Fruit fly (Drosophila melanogaster): ENCODE results near the gene Cpr65Ea.

Cpr65Ea gene

dm6 chr3L:7086558-7087059, at the start of gene Cpr65Ea:
Gene Cpr65Ea, minus strand, starts transcription at chr3L:7086608.
- TF ChIP-seq Eip75B (GFP tag; optimal IDR thresholded peaks at IDR 0.05) (no peak), Eip78C (GFP tag) (peak; percentile 10)

dm6 chr3L:7134818-7135217, 48.4 kb upstream of the Cpr65Ea start:
- TF ChIP-seq Ets21C (GFP tag; optimal IDR thresholded peaks at IDR 0.05): no peak
- peak; percentile 10 for TF ChIP-seq fd59A (GFP tag; optimal IDR thresholded peaks at IDR 0.05)
- TF ChIP-seq net (GFP tag; optimal IDR thresholded peaks at IDR 0.05): no peak
- no peak for TF ChIP-seq Hr39 (GFP tag; optimal IDR thresholded peaks at IDR 0.05)
- peak; percentile 50 for TF ChIP-seq CG1621 (tag; optimal IDR thresholded peaks at IDR 0.05)
- peak; percentile 58 for TF ChIP-seq spab (GFP tag; optimal IDR thresholded peaks at IDR 0.05)
- TF ChIP-seq CG11294 (GFP tag; IDR thresholded peaks at IDR 0.05): no peak
- peak; percentile 4 for TF ChIP-seq CG32006 (GFP tag; optimal IDR thresholded peaks at IDR 0.05)
- TF ChIP-seq CG10669 (GFP tag; optimal IDR thresholded peaks at IDR 0.05): peak; percentile 40
- no peak for TF ChIP-seq Hr4 (GFP tag; optimal IDR thresholded peaks at IDR 0.05)
- TF ChIP-seq svp (GFP tag): no peak
- TF ChIP-seq ss (GFP tag; optimal IDR thresholded peaks at IDR 0.05): peak; percentile 36 to 77
- TF ChIP-seq Hr38 (GFP tag; optimal IDR thresholded peaks at IDR 0.05): no peak
- TF ChIP-seq CG34406 (GFP tag; optimal IDR thresholded peaks at IDR 0.05): peak; percentile 9
- no peak for TF ChIP-seq CG6854 (GFP tag; optimal IDR thresholded peaks at IDR 0.05)
- TF ChIP-seq Sox15 (GFP tag; optimal IDR thresholded peaks at IDR 0.05): no peak
- peak; percentile 53 for TF ChIP-seq CG9139 (GFP tag; optimal IDR thresholded peaks at IDR 0.05)
- no peak for TF ChIP-seq vri (GFP tag; optimal IDR thresholded peaks at IDR 0.05)
- peak; percentile 39 for TF ChIP-seq CG6276 (GFP tag; optimal IDR thresholded peaks at IDR 0.05)
- peak; percentile 73 for TF ChIP-seq CG6808 (GFP tag; optimal IDR thresholded peaks at IDR 0.05)
- TF ChIP-seq dsx (GFP tag; optimal IDR thresholded peaks at IDR 0.05; ENCODE audit: poor library complexity, severe bottlenecking): no peak
- TF ChIP-seq CG8119 (GFP tag; IDR thresholded peaks at IDR 0.05): peak; percentile 36; the same call in 1 of the 3 replicates
- peak; percentile 10 for TF ChIP-seq CG7368 (GFP tag; optimal IDR thresholded peaks at IDR 0.05)
- TF ChIP-seq eg (GFP tag; IDR thresholded peaks at IDR 0.05): peak; percentile 82
- TF ChIP-seq CG10631 (GFP tag; optimal IDR thresholded peaks at IDR 0.05): no peak
- no peak for TF ChIP-seq topi (GFP tag; optimal IDR thresholded peaks at IDR 0.05)
- TF ChIP-seq salr (GFP tag; optimal IDR thresholded peaks at IDR 0.05): peak in 1 of 2 experiments; percentile 3
- no peak for TF ChIP-seq achi (GFP tag; optimal IDR thresholded peaks at IDR 0.05)
- peak; percentile 11; the same call in 1 of the 2 replicates for TF ChIP-seq Gug (GFP tag; IDR thresholded peaks at IDR 0.05)
- no peak for TF ChIP-seq Sox102F (GFP tag; optimal IDR thresholded peaks at IDR 0.05)
- peak; percentile 23; the same call in 1 of the 2 replicates for TF ChIP-seq CG15336 (GFP tag; IDR thresholded peaks at IDR 0.05)
- peak; percentile 85 for TF ChIP-seq CG6163 (GFP tag; IDR thresholded peaks at IDR 0.05)
- TF ChIP-seq CG3032 (tag; optimal IDR thresholded peaks at IDR 0.05): no peak
- TF ChIP-seq CG11762 (GFP tag; optimal IDR thresholded peaks at IDR 0.05; ENCODE audit: insufficient read depth): no peak
- no peak for TF ChIP-seq cyc (GFP tag; optimal IDR thresholded peaks at IDR 0.05)
- no peak for TF ChIP-seq Met (GFP tag; optimal IDR thresholded peaks at IDR 0.05)
- peak; percentile 14 for TF ChIP-seq Ets96B (tag; optimal IDR thresholded peaks at IDR 0.05)
- peak; percentile 37 for TF ChIP-seq Eip78C (GFP tag)
- TF ChIP-seq CG8319 (GFP tag; optimal IDR thresholded peaks at IDR 0.05): no peak

Data from whole organism, prepupa.